Fruit fly (Drosophila melanogaster) whole organism, pupa: ENCODE results near the gene CG46467.

Experiments
- CG12605 ChIP-seq: fragments of 200-800 bp; sonication (Bioruptor generic); IDR thresholded peaks from 2 replicates; pipeline ENCODE4 v1.3.6; 2022; ENCODE audit warnings: missing biosample characterization, missing genetic modification characterization
- CG15710 ChIP-seq: fragments of 200-800 bp; sonication (Bioruptor generic); optimal IDR thresholded peaks from 2 replicates; lab custom pipeline; 2018; ENCODE audit warnings: missing biosample characterization, mild to moderate bottlenecking, missing genetic modification characterization, moderate library complexity
- fd96Ca ChIP-seq: fragments of 200-800 bp; sonication (Bioruptor generic); IDR thresholded peaks from 3 replicates; pipeline ENCODE4 v1.3.6; 2022; ENCODE audit warnings: missing biosample characterization, missing genetic modification characterization

DNA sequence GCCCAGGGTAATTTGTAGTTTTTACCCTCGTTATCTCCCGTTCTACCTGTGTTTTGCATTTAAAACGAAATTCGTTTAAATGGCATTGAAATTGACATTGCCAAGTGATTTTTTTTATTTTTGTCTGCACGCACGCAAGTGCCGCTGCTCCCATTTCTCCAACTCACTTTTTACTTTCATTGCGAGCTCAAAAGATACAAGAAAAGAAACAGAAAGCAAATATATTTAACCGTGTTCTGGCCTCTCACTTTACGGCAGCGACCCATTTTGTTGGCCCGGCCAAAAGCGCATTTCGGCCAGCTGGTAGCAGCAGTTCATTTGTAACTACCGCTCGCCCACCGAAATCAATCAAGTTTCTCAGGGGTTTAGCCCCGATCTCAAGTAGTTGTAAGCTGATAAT, 4.8 kb downstream of the CG46467 start:
- TF ChIP-seq CG15710 (tag; lab: Kevin White, UChicago) (no peak), fd96Ca (no peak), CG12605 (GFP tag; lab: Robert Waterston, UW) (no peak)
